Worm (Caenorhabditis elegans) whole organism, L2 larva: ENCODE data around the gene cima-1.
"Not testable (repeated sequence)": the region's sequence is repeated elsewhere in the genome, so short reads cannot be mapped to it uniquely, and the experiment has no call there.

Experiments used
- C34F6.9 ChIP-seq: fragments of 150-350 bp; optimal IDR thresholded peaks from 2 replicates; lab custom pipeline; 2014; ENCODE audit warnings: missing biosample characterization, missing genetic modification characterization
- F13H6.1 ChIP-seq: sonication (generic microtip); optimal IDR thresholded peaks from 2 replicates; lab custom pipeline; 2016; ENCODE audit warnings: missing genetic modification characterization, missing compliant biosample characterization
- R02D3.7 ChIP-seq: fragments of 150-350 bp; optimal IDR thresholded peaks from 2 replicates; lab custom pipeline; 2014; ENCODE audit warnings: missing biosample characterization, missing genetic modification characterization
- Y55F3AM.14 ChIP-seq: fragments of 200-800 bp; sonication (Bioruptor generic); optimal IDR thresholded peaks from 2 replicates; lab custom pipeline; 2018; ENCODE audit warnings: mild to moderate bottlenecking, missing genetic modification characterization, missing compliant biosample characterization
- alr-1 ChIP-seq: fragments of 150-350 bp; optimal IDR thresholded peaks from 2 replicates; lab custom pipeline; 2014; ENCODE audit warnings: missing biosample characterization, missing genetic modification characterization
- aly-2 ChIP-seq: fragments of 150-350 bp; optimal IDR thresholded peaks from 2 replicates; lab custom pipeline; 2014; ENCODE audit warnings: missing biosample characterization, missing genetic modification characterization
- ama-1 ChIP-seq: fragments of 150-350 bp; optimal IDR thresholded peaks from 2 replicates; lab custom pipeline; 2018; ENCODE audit warnings: inconsistent platforms
- blmp-1 ChIP-seq: sonication (generic microtip); optimal IDR thresholded peaks from 2 replicates; lab custom pipeline; 2017; ENCODE audit warnings: missing genetic modification characterization, mild to moderate bottlenecking, missing compliant biosample characterization, antibody characterized with exemption, moderate library complexity; ENCODE audit not compliant: insufficient read depth
- ceh-16 ChIP-seq: fragments of 150-350 bp; optimal IDR thresholded peaks from 2 replicates; lab custom pipeline; 2014; ENCODE audit warnings: missing biosample characterization, missing genetic modification characterization
- ceh-82 ChIP-seq: fragments of 150-350 bp; optimal IDR thresholded peaks from 2 replicates; lab custom pipeline; 2014; ENCODE audit warnings: missing biosample characterization, missing genetic modification characterization
- elt-1 ChIP-seq: fragments of 150-350 bp; optimal IDR thresholded peaks from 2 replicates; lab custom pipeline; 2014; ENCODE audit warnings: missing biosample characterization, missing genetic modification characterization
- elt-3 ChIP-seq: sonication (generic microtip); optimal IDR thresholded peaks from 2 replicates; lab custom pipeline; 2017; ENCODE audit warnings: missing biosample characterization, missing genetic modification characterization
- fos-1 ChIP-seq: fragments of 150-350 bp; optimal IDR thresholded peaks from 2 replicates; lab custom pipeline; 2014; ENCODE audit warnings: missing biosample characterization, missing genetic modification characterization
- gmeb-1 ChIP-seq: fragments of 150-350 bp; optimal IDR thresholded peaks from 2 replicates; lab custom pipeline; 2014; ENCODE audit warnings: missing biosample characterization, missing genetic modification characterization
- lin-13 ChIP-seq: fragments of 150-350 bp; optimal IDR thresholded peaks from 2 replicates; lab custom pipeline; 2014; ENCODE audit warnings: missing biosample characterization, missing genetic modification reagents, missing genetic modification characterization
- lin-39 ChIP-seq: fragments of 150-350 bp; optimal IDR thresholded peaks from 2 replicates; lab custom pipeline; 2014; ENCODE audit warnings: missing biosample characterization, missing genetic modification reagents, missing genetic modification characterization
- lsy-2 ChIP-seq, 2 experiments: fragments of 150-350 bp in 1 of 2; sonication (generic microtip) in 1 of 2; optimal IDR thresholded peaks; 2 replicates each; lab custom pipeline; 2014 to 2017; ENCODE audit warnings: missing biosample characterization in 2 of 2, missing genetic modification characterization in 2 of 2
- mab-5 ChIP-seq: fragments of 150-350 bp; optimal IDR thresholded peaks from 2 replicates; lab custom pipeline; 2014; ENCODE audit warnings: missing biosample characterization, missing genetic modification characterization
- mbf-1 ChIP-seq: sonication (generic microtip); optimal IDR thresholded peaks from 2 replicates; lab custom pipeline; 2017; ENCODE audit warnings: missing biosample characterization, missing genetic modification characterization
- mdl-1 ChIP-seq, 2 experiments: fragments of 150-350 bp in 1 of 2; sonication (generic microtip) in 1 of 2; optimal IDR thresholded peaks; 2 replicates each; lab custom pipeline; 2017; ENCODE audit warnings: missing biosample characterization in 2 of 2, missing genetic modification characterization in 2 of 2
- nhr-129 ChIP-seq: fragments of 150-350 bp; optimal IDR thresholded peaks from 2 replicates; lab custom pipeline; 2014; ENCODE audit warnings: missing biosample characterization, missing genetic modification characterization
- nhr-25 ChIP-seq: fragments of 150-350 bp; sonication (generic microtip); optimal IDR thresholded peaks from 3 replicates; lab custom pipeline; 2014; ENCODE audit warnings: missing biosample characterization, missing genetic modification characterization
- nhr-77 ChIP-seq: fragments of 150-350 bp; optimal IDR thresholded peaks from 2 replicates; lab custom pipeline; 2014; ENCODE audit warnings: missing biosample characterization, missing genetic modification characterization
- sem-4 ChIP-seq: fragments of 150-350 bp; optimal IDR thresholded peaks from 2 replicates; lab custom pipeline; 2014; ENCODE audit warnings: missing biosample characterization, missing genetic modification reagents, missing genetic modification characterization
- skn-1 ChIP-seq: sonication (generic microtip); optimal IDR thresholded peaks from 2 replicates; lab custom pipeline; 2017; ENCODE audit warnings: missing biosample characterization, missing genetic modification characterization
- sma-3 ChIP-seq: sonication (generic microtip); optimal IDR thresholded peaks from 2 replicates; lab custom pipeline; 2016; ENCODE audit warnings: missing genetic modification reagents, missing genetic modification characterization, missing compliant biosample characterization
- unc-39 ChIP-seq: fragments of 150-350 bp; optimal IDR thresholded peaks from 2 replicates; lab custom pipeline; 2014; ENCODE audit warnings: missing biosample characterization, missing genetic modification characterization
- unc-55 ChIP-seq: fragments of 150-350 bp; sonication (generic microtip); optimal IDR thresholded peaks from 3 replicates; lab custom pipeline; 2014; ENCODE audit warnings: missing biosample characterization, missing genetic modification reagents, missing genetic modification characterization
- unc-62 ChIP-seq: fragments of 150-350 bp; optimal IDR thresholded peaks from 2 replicates; lab custom pipeline; 2014; ENCODE audit warnings: missing biosample characterization, missing genetic modification reagents, missing genetic modification characterization
- ztf-1 ChIP-seq: fragments of 200-800 bp; sonication (Bioruptor generic); conservative IDR thresholded peaks from 2 replicates; pipeline ENCODE4 v1.3.6; 2022; ENCODE audit warnings: missing genetic modification characterization, missing compliant biosample characterization
- ztf-4 ChIP-seq: fragments of 150-350 bp; optimal IDR thresholded peaks from 2 replicates; lab custom pipeline; 2014; ENCODE audit warnings: missing biosample characterization, missing genetic modification characterization

The cima-1 gene

ce11 chrIV:7633020-7633419 is 18.2 kb upstream of the cima-1 start, which contains the start of gene plp-1:
TSS of gene plp-1 (plus strand) at chrIV:7633360.
- TF ChIP-seq nhr-77 (tag; lab: Kevin White, UChicago) (no peak), R02D3.7 (no peak), nhr-129 (tag; lab: Kevin White, UChicago) (peak; percentile 89), mab-5 (tag; lab: Kevin White, UChicago) (peak; percentile 18)

ce11 chrIV:7634578-7634977 is 16.7 kb upstream of the cima-1 start, which contains the start of gene warf-1:
TSS of gene warf-1 (plus strand) at chrIV:7634786.
- not testable (repeated sequence) for TF ChIP-seq aly-2; nhr-25 (tag; lab: Kevin White, UChicago); mab-5 (tag; lab: Kevin White, UChicago)

- no peak for TF ChIP-seq C34F6.9 (tag; lab: Kevin White, UChicago)
- TF ChIP-seq gmeb-1 (tag; lab: Kevin White, UChicago) = no peak
- TF ChIP-seq fos-1 (tag; lab: Kevin White, UChicago) = no peak
- TF ChIP-seq lin-39 (tag; lab: Kevin White, UChicago) = no peak
- TF ChIP-seq sma-3 (GFP tag; lab: Kevin White, UChicago) = no peak
- TF ChIP-seq unc-62 = no peak
- TF ChIP-seq elt-3 = no peak
These were observed 9.5 kb upstream of the cima-1 start, which contains the start of gene nep-16 for ce11 chrIV:7641758-7642157. TSS of gene nep-16 (minus strand) at chrIV:7641858.

- TF ChIP-seq sma-3 (GFP tag; lab: Kevin White, UChicago) = no peak
- no peak for TF ChIP-seq elt-1 (tag; lab: Kevin White, UChicago)
- TF ChIP-seq Y55F3AM.14 (GFP tag; lab: Kevin White, UChicago) = no peak
- no peak for TF ChIP-seq ztf-4 (tag; lab: Kevin White, UChicago)
- TF ChIP-seq sem-4 (tag; lab: Kevin White, UChicago) = peak; percentile 71
- no peak for TF ChIP-seq ceh-16 (tag; lab: Kevin White, UChicago)
- no peak for TF ChIP-seq unc-39
- no peak for TF ChIP-seq ztf-1
- no peak for TF ChIP-seq skn-1
These were observed 8.3 kb upstream of the cima-1 start, which contains the start of gene nlp-20 for ce11 chrIV:7642971-7643370. TSS of gene nlp-20 (minus strand) at chrIV:7643071.

ce11 chrIV:7646119-7646518 is 5.1 kb upstream of the cima-1 start, which contains the start of gene hmg-5:
TSS of gene hmg-5 (minus strand) at chrIV:7646219.
- TF ChIP-seq lin-13 (GFP tag; lab: Kevin White, UChicago) (no peak), unc-62 (no peak), ama-1 (lab: Kevin White, UChicago) (no peak), aly-2 (no peak), ceh-82 (tag; lab: Kevin White, UChicago) (no peak), alr-1 (tag; lab: Kevin White, UChicago) (no peak), mdl-1 (tag; optimal IDR thresholded peaks at IDR 0.05; lab: Kevin White, UChicago) (no peak), C34F6.9 (tag; lab: Kevin White, UChicago) (no peak), F13H6.1 (tag; lab: Kevin White, UChicago) (no peak), mbf-1 (no peak)

ce11 chrIV:7646861-7647260 is 4.4 kb upstream of the cima-1 start:
- no peak for TF ChIP-seq ceh-16 (tag; lab: Kevin White, UChicago)
- no peak for TF ChIP-seq unc-55 (GFP tag; lab: Kevin White, UChicago)
- no peak for TF ChIP-seq blmp-1 (tag; lab: Kevin White, UChicago)
- TF ChIP-seq nhr-129 (tag; lab: Kevin White, UChicago) = no peak

ce11 chrIV:7650433-7650832 is 826 bp upstream of the cima-1 start:
- TF ChIP-seq unc-55 (GFP tag; lab: Kevin White, UChicago) = peak; percentile 14
- TF ChIP-seq lsy-2 (tag; optimal IDR thresholded peaks at IDR 0.05; lab: Kevin White, UChicago) = no peak
